Worm (Caenorhabditis elegans) whole organism, L4/young adult: ENCODE measurements around the gene M01H9.2.

Experiments used
- W03F9.2 ChIP-seq: fragments of 150-350 bp; optimal IDR thresholded peaks from 2 replicates; lab custom pipeline; 2014; ENCODE audit warnings: missing biosample characterization, missing genetic modification characterization
- him-1 ChIP-seq: sonication (generic microtip); optimal IDR thresholded peaks from 2 replicates; lab custom pipeline; 2016; ENCODE audit warnings: missing genotype, missing genetic modification reagents, missing genetic modification characterization, missing compliant biosample characterization

- no peak for TF ChIP-seq him-1 (tag; lab: Kevin White, UChicago)
- no peak for TF ChIP-seq W03F9.2
These were observed 41.0 kb downstream of the M01H9.2 start, which contains the start of gene clec-175 for ce11 chrIV:4422029-4422428.
